Fruit fly (Drosophila melanogaster) S2 (cell line): ENCODE measurements around the gene CG13625.

ENCODE experiments used
- CG8478 ChIP-seq: fragments of >200 bp; optimal IDR thresholded peaks from 2 replicates; lab custom pipeline; 2018
- CTCF ChIP-seq, 2 experiments: fragments of >200 bp; optimal IDR thresholded peaks; 2 replicates each; lab custom pipeline; 2018

The CG13625 gene

dm6 chr3R:24598549-24599204 is 13.7 kb upstream of the CG13625 start:
- no peak for TF ChIP-seq CG8478 (lab: Kevin White, UChicago)
- no peak for TF ChIP-seq CTCF (optimal IDR thresholded peaks at IDR 0.05; lab: Kevin White, UChicago)

- TF ChIP-seq CG8478 (lab: Kevin White, UChicago): no peak
- no peak for TF ChIP-seq CTCF (optimal IDR thresholded peaks at IDR 0.05; lab: Kevin White, UChicago)
Measured at dm6 chr3R:24596881-24597280, 11.9 kb upstream of the CG13625 start.

dm6 chr3R:24595330-24596114 is 10.6 kb upstream of the CG13625 start:
- TF ChIP-seq CTCF (optimal IDR thresholded peaks at IDR 0.05; lab: Kevin White, UChicago) (no peak), CG8478 (lab: Kevin White, UChicago) (no peak)

- TF ChIP-seq CTCF (optimal IDR thresholded peaks at IDR 0.05; lab: Kevin White, UChicago): no peak
- no peak for TF ChIP-seq CG8478 (lab: Kevin White, UChicago)
Measured at dm6 chr3R:24593733-24594132, 8.8 kb upstream of the CG13625 start.

dm6 chr3R:24590276-24590675 is 5.3 kb upstream of the CG13625 start:
- no peak for TF ChIP-seq CTCF (optimal IDR thresholded peaks at IDR 0.05; lab: Kevin White, UChicago)
- TF ChIP-seq CG8478 (lab: Kevin White, UChicago): no peak

- no peak for TF ChIP-seq CTCF (optimal IDR thresholded peaks at IDR 0.05; lab: Kevin White, UChicago)
- TF ChIP-seq CG8478 (lab: Kevin White, UChicago): no peak
Measured at dm6 chr3R:24588829-24589638, 4.1 kb upstream of the CG13625 start.

- TF ChIP-seq CG8478 (lab: Kevin White, UChicago): no peak
- peak; percentile 60 to 62 for TF ChIP-seq CTCF (optimal IDR thresholded peaks at IDR 0.05; lab: Kevin White, UChicago)
Measured at dm6 chr3R:24586453-24586886, 1.5 kb upstream of the CG13625 start.

- TF ChIP-seq CTCF (optimal IDR thresholded peaks at IDR 0.05; lab: Kevin White, UChicago) (no peak), CG8478 (lab: Kevin White, UChicago) (no peak)
Measured at dm6 chr3R:24582669-24582995, 2.3 kb downstream of the CG13625 start, which contains the start of gene REPTOR. REPTOR (minus strand) TSS chr3R:24582864.

- TF ChIP-seq CG8478 (lab: Kevin White, UChicago) (no peak), CTCF (optimal IDR thresholded peaks at IDR 0.05; lab: Kevin White, UChicago) (no peak)
Measured at dm6 chr3R:24581891-24582668, 2.9 kb downstream of the CG13625 start.

- TF ChIP-seq CG8478 (lab: Kevin White, UChicago) (no peak), CTCF (optimal IDR thresholded peaks at IDR 0.05; lab: Kevin White, UChicago) (no peak)
Measured at dm6 chr3R:24580963-24581277, 4.0 kb downstream of the CG13625 start.

- no peak for TF ChIP-seq CTCF (optimal IDR thresholded peaks at IDR 0.05; lab: Kevin White, UChicago)
- no peak for TF ChIP-seq CG8478 (lab: Kevin White, UChicago)
Measured at dm6 chr3R:24580067-24580962, 4.6 kb downstream of the CG13625 start.

dm6 chr3R:24577355-24577754 is 7.6 kb downstream of the CG13625 start:
- TF ChIP-seq CTCF (optimal IDR thresholded peaks at IDR 0.05; lab: Kevin White, UChicago) (no peak), CG8478 (lab: Kevin White, UChicago) (no peak)

- TF ChIP-seq CTCF (optimal IDR thresholded peaks at IDR 0.05; lab: Kevin White, UChicago) (no peak), CG8478 (lab: Kevin White, UChicago) (no peak)
Measured at dm6 chr3R:24575787-24576413, 9.1 kb downstream of the CG13625 start.
